Fruit fly (Drosophila melanogaster) whole organism, embryonic: ENCODE results near the gene hog.
A peak's percentile ranks its signal among the peaks of the same experiment; 100 is the strongest.

Experiments used
- Ada2b ChIP-seq: fragments of 200-800 bp; sonication (Bioruptor generic); IDR thresholded peaks from 2 replicates; pipeline ENCODE4 v1.3.6; 2022; ENCODE audit warnings: missing biosample characterization, missing genetic modification characterization
- Aef1 ChIP-seq: fragments of 200-800 bp; sonication (Bioruptor generic); IDR thresholded peaks from 3 replicates; pipeline ENCODE4 v1.3.6; 2022; ENCODE audit warnings: missing biosample characterization, missing genetic modification characterization
- Atf-2 ChIP-seq: fragments of 200-800 bp; sonication (Bioruptor generic); optimal IDR thresholded peaks from 2 replicates; lab custom pipeline; 2016; ENCODE audit warnings: missing biosample characterization, missing genetic modification characterization
- CG10209 ChIP-seq: fragments of 200-800 bp; sonication (Bioruptor generic); optimal IDR thresholded peaks from 3 replicates; lab custom pipeline; 2017; ENCODE audit warnings: missing biosample characterization, mild to moderate bottlenecking, missing genetic modification characterization, missing genetic modification reagents
- CG10267 ChIP-seq: fragments of 200-800 bp; sonication (Bioruptor generic); optimal IDR thresholded peaks from 2 replicates; lab custom pipeline; 2018; ENCODE audit warnings: missing biosample characterization, mild to moderate bottlenecking, missing genetic modification characterization, moderate library complexity
- CG10565 ChIP-seq: fragments of 200-800 bp; sonication (Bioruptor generic); optimal IDR thresholded peaks from 3 replicates; lab custom pipeline; 2016; ENCODE audit warnings: missing biosample characterization, mild to moderate bottlenecking, missing genetic modification characterization
- CG13424 ChIP-seq: fragments of 200-800 bp; sonication (Bioruptor generic); optimal IDR thresholded peaks from 2 replicates; lab custom pipeline; 2019; ENCODE audit warnings: missing biosample characterization, mild to moderate bottlenecking, missing genetic modification characterization, moderate library complexity
- CG1832 ChIP-seq: fragments of 200-800 bp; sonication (Bioruptor generic); optimal IDR thresholded peaks from 2 replicates; lab custom pipeline; 2017; ENCODE audit warnings: missing biosample characterization, mild to moderate bottlenecking, missing genetic modification characterization, inconsistent platforms
- CG18764 ChIP-seq: fragments of 200-800 bp; sonication (Bioruptor generic); optimal IDR thresholded peaks from 3 replicates; lab custom pipeline; 2016; ENCODE audit warnings: missing biosample characterization, missing genetic modification characterization
- CG2129 ChIP-seq: fragments of 200-800 bp; sonication (Bioruptor generic); IDR thresholded peaks from 2 replicates; pipeline ENCODE4 v1.3.6; 2022; ENCODE audit warnings: missing biosample characterization, missing genetic modification characterization; ENCODE audit not compliant: partially characterized antibody
- CG31441 ChIP-seq: fragments of 200-800 bp; sonication (Bioruptor generic); IDR thresholded peaks from 2 replicates; pipeline ENCODE4 v1.3.6; 2022; ENCODE audit warnings: missing biosample characterization, missing genetic modification characterization
- CG4617 ChIP-seq: fragments of 200-800 bp; sonication (Bioruptor generic); optimal IDR thresholded peaks from 3 replicates; lab custom pipeline; 2016; ENCODE audit warnings: missing biosample characterization, missing genetic modification characterization, borderline replicate concordance
- CG6254 ChIP-seq: fragments of 200-800 bp; sonication (Bioruptor generic); optimal IDR thresholded peaks from 3 replicates; lab custom pipeline; 2017; ENCODE audit warnings: mild to moderate bottlenecking, missing biosample characterization, missing genetic modification reagents, missing genetic modification characterization
- CG7372 ChIP-seq: fragments of 200-800 bp; sonication (Bioruptor generic); IDR thresholded peaks from 2 replicates; pipeline ENCODE4 v1.3.6; 2022; ENCODE audit warnings: missing biosample characterization, missing genetic modification characterization
- CG7556 ChIP-seq: fragments of 200-800 bp; sonication (Bioruptor generic); optimal IDR thresholded peaks from 2 replicates; lab custom pipeline; 2017; ENCODE audit warnings: missing biosample characterization, mild to moderate bottlenecking, missing genetic modification characterization
- CG7839 ChIP-seq: fragments of 200-800 bp; sonication (Bioruptor generic); optimal IDR thresholded peaks from 3 replicates; lab custom pipeline; 2018; ENCODE audit warnings: missing biosample characterization, mild to moderate bottlenecking, missing genetic modification characterization, moderate library complexity
- Drgx ChIP-seq: fragments of 200-800 bp; sonication (Bioruptor generic); IDR thresholded peaks from 2 replicates; pipeline ENCODE4 v1.3.6; 2022; ENCODE audit warnings: missing biosample characterization, missing genetic modification characterization
- Ets97D ChIP-seq: fragments of 200-800 bp; sonication (Bioruptor generic); optimal IDR thresholded peaks from 3 replicates; lab custom pipeline; 2016; ENCODE audit warnings: missing biosample characterization, missing genetic modification characterization
- Hmx ChIP-seq: fragments of 200-800 bp; sonication (Bioruptor generic); optimal IDR thresholded peaks from 2 replicates; lab custom pipeline; 2016; ENCODE audit warnings: missing biosample characterization, missing genetic modification characterization
- Hr78 ChIP-seq, 2 experiments: fragments of 200-800 bp in 1 of 2; fragments of >200 bp in 1 of 2; sonication (Bioruptor generic) in 1 of 2; optimal IDR thresholded peaks; 2 replicates each; lab custom pipeline; 2017 to 2019; ENCODE audit warnings: missing biosample characterization in 2 of 2, missing genetic modification characterization in 2 of 2, mild to moderate bottlenecking in 1 of 2, moderate library complexity in 1 of 2
- Hsf ChIP-seq: fragments of 200-800 bp; sonication (Bioruptor generic); optimal IDR thresholded peaks from 3 replicates; lab custom pipeline; 2016; ENCODE audit warnings: missing biosample characterization, missing genetic modification characterization
- Myb ChIP-seq: fragments of 200-800 bp; sonication (Bioruptor generic); optimal IDR thresholded peaks from 2 replicates; lab custom pipeline; 2016; ENCODE audit warnings: missing biosample characterization, missing genetic modification characterization
- NK7.1 ChIP-seq: fragments of 200-800 bp; sonication (Bioruptor generic); optimal IDR thresholded peaks from 3 replicates; lab custom pipeline; 2016; ENCODE audit warnings: missing biosample characterization, missing genetic modification characterization
- Nf-YB ChIP-seq: fragments of 200-800 bp; sonication (Bioruptor generic); optimal IDR thresholded peaks from 3 replicates; lab custom pipeline; 2019; ENCODE audit warnings: missing biosample characterization, mild to moderate bottlenecking, missing genetic modification characterization, moderate library complexity
- Oli ChIP-seq: fragments of 200-800 bp; sonication (Bioruptor generic); optimal IDR thresholded peaks from 2 replicates; lab custom pipeline; 2018; ENCODE audit warnings: missing biosample characterization, mild to moderate bottlenecking, missing genetic modification characterization, moderate library complexity
- Rfx ChIP-seq: fragments of 200-800 bp; sonication (Bioruptor generic); IDR thresholded peaks from 2 replicates; pipeline ENCODE4 v1.3.6; 2022; ENCODE audit warnings: missing biosample characterization, missing genetic modification characterization
- Spps ChIP-seq: fragments of 200-800 bp; sonication (Bioruptor generic); optimal IDR thresholded peaks from 2 replicates; lab custom pipeline; 2018; ENCODE audit warnings: missing biosample characterization, mild to moderate bottlenecking, missing genetic modification characterization
- Sry-δ ChIP-seq: fragments of 200-800 bp; sonication (Bioruptor generic); optimal IDR thresholded peaks from 2 replicates; lab custom pipeline; 2016; ENCODE audit warnings: missing biosample characterization, missing genetic modification characterization
- br ChIP-seq: fragments of >200 bp; optimal IDR thresholded peaks from 2 replicates; lab custom pipeline; 2017
- bsh ChIP-seq, 2 experiments: fragments of 200-800 bp; sonication (Bioruptor generic); optimal IDR thresholded peaks; 2 replicates each; lab custom pipeline; 2017 to 2018; ENCODE audit warnings: mild to moderate bottlenecking in 2 of 2, missing biosample characterization in 2 of 2, missing genetic modification characterization in 2 of 2, moderate library complexity in 1 of 2
- disco-r ChIP-seq: fragments of 200-800 bp; sonication (Bioruptor generic); optimal IDR thresholded peaks from 2 replicates; lab custom pipeline; 2016; ENCODE audit warnings: missing biosample characterization, missing genetic modification characterization
- dmrt99B ChIP-seq: fragments of 200-800 bp; sonication (Bioruptor generic); optimal IDR thresholded peaks from 2 replicates; lab custom pipeline; 2018; ENCODE audit warnings: missing biosample characterization, mild to moderate bottlenecking, missing genetic modification characterization, moderate library complexity
- ems ChIP-seq: fragments of 200-800 bp; sonication (Bioruptor generic); optimal IDR thresholded peaks from 3 replicates; lab custom pipeline; 2016; ENCODE audit warnings: missing biosample characterization, missing genetic modification characterization
- gcm ChIP-seq: fragments of 200-800 bp; sonication (Bioruptor generic); optimal IDR thresholded peaks from 2 replicates; lab custom pipeline; 2019; ENCODE audit warnings: missing biosample characterization, mild to moderate bottlenecking, missing genetic modification characterization, moderate library complexity
- grau ChIP-seq: fragments of 200-800 bp; optimal IDR thresholded peaks from 3 replicates; lab custom pipeline; 2019; ENCODE audit warnings: missing biosample characterization, mild to moderate bottlenecking, missing genetic modification characterization, moderate library complexity
- gt ChIP-seq: fragments of 200-800 bp; sonication (Bioruptor generic); IDR thresholded peaks from 2 replicates; pipeline ENCODE4 v1.3.6; 2022; ENCODE audit warnings: missing biosample characterization, missing genetic modification characterization
- hbn ChIP-seq: fragments of 200-800 bp; sonication (Bioruptor generic); IDR thresholded peaks from 2 replicates; pipeline ENCODE4 v1.3.6; 2022; ENCODE audit warnings: missing biosample characterization, missing genetic modification characterization; ENCODE audit not compliant: partially characterized antibody
- ind ChIP-seq: fragments of 200-800 bp; sonication (Bioruptor generic); optimal IDR thresholded peaks from 3 replicates; lab custom pipeline; 2016; ENCODE audit warnings: missing biosample characterization, missing genetic modification characterization
- insv ChIP-seq, 2 experiments: fragments of 200-800 bp; sonication (Bioruptor generic); optimal IDR thresholded peaks; 3 replicates each; lab custom pipeline; 2016 to 2018; ENCODE audit warnings: missing biosample characterization in 2 of 2, missing genetic modification characterization in 2 of 2
- lov ChIP-seq, 2 experiments: fragments of 200-800 bp in 1 of 2; fragments of >200 bp in 1 of 2; sonication (Bioruptor generic) in 1 of 2; IDR thresholded peaks in 1 of 2; optimal IDR thresholded peaks in 1 of 2; 2 replicates in 1 of 2; 3 replicates in 1 of 2; pipeline versions ENCODE4 v1.3.6 to Lab custom; 2017 to 2022; ENCODE audit warnings: missing biosample characterization in 1 of 2, missing genetic modification characterization in 1 of 2
- nau ChIP-seq: fragments of 200-800 bp; sonication (Bioruptor generic); optimal IDR thresholded peaks from 3 replicates; lab custom pipeline; 2017; ENCODE audit warnings: missing biosample characterization, mild to moderate bottlenecking, missing genetic modification characterization, missing genetic modification reagents
- pan ChIP-seq, 4 experiments: fragments of >200 bp in 3 of 4; fragments of 200-800 bp in 1 of 4; sonication (Bioruptor generic) in 1 of 4; optimal IDR thresholded peaks in 3 of 4; IDR thresholded peaks in 1 of 4; 2 replicates each; pipeline versions ENCODE4 v1.3.6 to Lab custom; 2017 to 2022; ENCODE audit warnings: missing biosample characterization in 2 of 4, missing genetic modification characterization in 2 of 4, mixed read lengths in 1 of 4
- run ChIP-seq: fragments of 200-800 bp; sonication (Bioruptor generic); optimal IDR thresholded peaks from 3 replicates; lab custom pipeline; 2018; ENCODE audit warnings: missing biosample characterization, mild to moderate bottlenecking, missing genetic modification characterization
- sisA ChIP-seq: fragments of 200-800 bp; sonication (Bioruptor generic); IDR thresholded peaks from 2 replicates; pipeline ENCODE4 v1.3.6; 2022; ENCODE audit warnings: missing biosample characterization, missing genetic modification characterization
- sqz ChIP-seq: fragments of 200-800 bp; sonication (Bioruptor generic); optimal IDR thresholded peaks from 3 replicates; lab custom pipeline; 2018; ENCODE audit warnings: missing biosample characterization, mild to moderate bottlenecking, missing genetic modification characterization
- stc ChIP-seq: fragments of 200-800 bp; sonication (Bioruptor generic); IDR thresholded peaks from 2 replicates; pipeline ENCODE4 v1.3.6; 2022; ENCODE audit warnings: missing biosample characterization, missing genetic modification characterization
- sug ChIP-seq: fragments of 200-800 bp; optimal IDR thresholded peaks from 2 replicates; lab custom pipeline; 2019; ENCODE audit warnings: missing biosample characterization, mild to moderate bottlenecking, missing genetic modification characterization, moderate library complexity
- trem ChIP-seq: fragments of 200-800 bp; optimal IDR thresholded peaks from 3 replicates; lab custom pipeline; 2019; ENCODE audit warnings: missing biosample characterization, mild to moderate bottlenecking, missing genetic modification characterization, moderate library complexity
- unpg ChIP-seq: fragments of 200-800 bp; sonication (Bioruptor generic); optimal IDR thresholded peaks from 3 replicates; lab custom pipeline; 2018; ENCODE audit warnings: missing biosample characterization, mild to moderate bottlenecking, missing genetic modification characterization, moderate library complexity

The hog gene

DNA sequence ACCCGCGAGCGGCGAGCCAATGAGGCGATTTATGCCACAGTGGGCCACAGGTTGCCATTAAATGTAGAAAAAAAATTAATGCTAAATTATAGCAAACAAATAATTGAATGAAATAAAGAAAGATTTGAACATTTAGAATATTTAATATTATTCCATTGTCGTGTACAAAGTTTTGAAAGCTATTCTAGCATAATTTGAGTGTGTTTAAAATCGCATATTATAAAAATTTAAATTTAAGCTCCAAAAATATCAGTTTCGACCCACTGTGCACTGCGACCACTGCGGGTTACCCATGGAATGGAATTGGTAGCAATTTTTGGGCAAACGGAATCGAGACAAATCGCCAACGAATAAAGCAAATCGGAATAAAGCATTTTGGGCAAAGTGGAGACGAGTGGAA lies 25.1 kb upstream of the hog start (continued):
- TF ChIP-seq Sry-δ (GFP tag; lab: Kevin White, UChicago) (no peak), Oli (tag; lab: Kevin White, UChicago) (peak; percentile 68), gt (GFP tag; lab: Robert Waterston, UW) (no peak), stc (peak; percentile 39; the same call in 1 of the 2 replicates), Hsf (GFP tag; lab: Kevin White, UChicago) (peak; percentile 22), insv (GFP tag; optimal IDR thresholded peaks at IDR 0.05; lab: Kevin White, UChicago) (no peak), Drgx (GFP tag; lab: Robert Waterston, UW) (peak; percentile 19; the same call in 1 of the 2 replicates), CG31441 (GFP tag; lab: Robert Waterston, UW) (peak; percentile 74), run (tag; lab: Kevin White, UChicago) (peak; percentile 24), unpg (GFP tag; lab: Kevin White, UChicago) (peak; percentile 64), nau (GFP tag; lab: Kevin White, UChicago) (peak; percentile 22), CG1832 (GFP tag; lab: Kevin White, UChicago) (no peak), Ets97D (GFP tag; lab: Kevin White, UChicago) (peak; percentile 10), ind (peak; percentile 20), Hmx (GFP tag; lab: Kevin White, UChicago) (no peak), pan (optimal IDR thresholded peaks at IDR 0.05; lab: Kevin White, UChicago) (no peak), pan (GFP tag; optimal IDR thresholded peaks at IDR 0.05 in 1 of 2, IDR thresholded peaks at IDR 0.05 in 1 of 2) (peak in 1 of 2 experiments; percentile 63), disco-r (GFP tag; lab: Kevin White, UChicago) (no peak), CG10267 (tag; lab: Kevin White, UChicago) (peak; percentile 63), Ada2b (GFP tag; lab: Robert Waterston, UW) (peak; percentile 56; the same call in 1 of the 2 replicates), dmrt99B (tag; lab: Kevin White, UChicago) (peak; percentile 65), CG13424 (tag; lab: Kevin White, UChicago) (peak; percentile 64), ems (GFP tag; lab: Kevin White, UChicago) (peak; percentile 6), CG2129 (GFP tag; lab: Robert Waterston, UW) (no peak), grau (tag; lab: Kevin White, UChicago) (peak; percentile 65), sug (tag; lab: Kevin White, UChicago) (no peak), CG7556 (peak; percentile 64), Spps (tag; lab: Kevin White, UChicago) (peak; percentile 21), Hr78 (GFP tag; optimal IDR thresholded peaks at IDR 0.05; lab: Kevin White, UChicago) (peak in 1 of 2 experiments; percentile 61), bsh (GFP tag; optimal IDR thresholded peaks at IDR 0.05; lab: Kevin White, UChicago) (peak in 1 of 2 experiments; percentile 73), CG4617 (no peak), lov (optimal IDR thresholded peaks at IDR 0.05; lab: Kevin White, UChicago) (no peak), lov (GFP tag; IDR thresholded peaks at IDR 0.05; lab: Robert Waterston, UW) (no peak), CG6254 (GFP tag; lab: Kevin White, UChicago) (peak; percentile 34), trem (tag; lab: Kevin White, UChicago) (peak; percentile 54), NK7.1 (GFP tag; lab: Kevin White, UChicago) (no peak), br (no peak), hbn (GFP tag; lab: Robert Waterston, UW) (no peak), sqz (peak; percentile 62), CG10209 (peak; percentile 54), Aef1 (GFP tag; lab: Robert Waterston, UW) (peak; percentile 37; the same call in 1 of the 3 replicates), Myb (GFP tag; lab: Kevin White, UChicago) (no peak), CG7839 (peak; percentile 73), CG10565 (GFP tag; lab: Kevin White, UChicago) (no peak), gcm (peak; percentile 38), sisA (peak; percentile 40; the same call in 1 of the 2 replicates), CG7372 (GFP tag; lab: Robert Waterston, UW) (no peak), Rfx (GFP tag; lab: Robert Waterston, UW) (no peak; the same call in 1 of the 2 replicates), Atf-2 (GFP tag; lab: Kevin White, UChicago) (no peak), CG18764 (no peak), Nf-YB (GFP tag; lab: Kevin White, UChicago) (peak; percentile 49)
